Worm (Caenorhabditis elegans) whole organism, early embryonic: ENCODE results near the gene pcm-1.

Source experiments
- F13C5.2 ChIP-seq: sonication (generic microtip); optimal IDR thresholded peaks from 2 replicates; lab custom pipeline; 2017; ENCODE audit warnings: mild to moderate bottlenecking, missing genetic modification characterization, inconsistent platforms, missing compliant biosample characterization
- aly-1 ChIP-seq: sonication (generic microtip); optimal IDR thresholded peaks from 2 replicates; lab custom pipeline; 2016; ENCODE audit warnings: missing genetic modification characterization, missing compliant biosample characterization
- ama-1 ChIP-seq: fragments of 150-350 bp; optimal IDR thresholded peaks from 2 replicates; lab custom pipeline; 2014
- ceh-13 ChIP-seq: fragments of 200-800 bp; sonication (Bioruptor generic); optimal IDR thresholded peaks from 2 replicates; lab custom pipeline; 2018; ENCODE audit warnings: mild to moderate bottlenecking, missing genetic modification characterization, missing compliant biosample characterization
- ceh-36 ChIP-seq: sonication (generic microtip); optimal IDR thresholded peaks from 2 replicates; lab custom pipeline; 2016; ENCODE audit warnings: missing genetic modification characterization, inconsistent platforms, missing compliant biosample characterization
- flt-1 ChIP-seq: fragments of 200-800 bp; sonication (Bioruptor generic); IDR thresholded peaks from 2 replicates; pipeline ENCODE4 v1.3.6; 2022; ENCODE audit warnings: missing genetic modification characterization, missing compliant biosample characterization
- hmbx-1 ChIP-seq: sonication (generic microtip); optimal IDR thresholded peaks from 2 replicates; lab custom pipeline; 2016; ENCODE audit warnings: mild to moderate bottlenecking, missing genetic modification characterization, missing compliant biosample characterization
- hmg-4 ChIP-seq: fragments of 200-800 bp; sonication (Bioruptor generic); optimal IDR thresholded peaks from 2 replicates; lab custom pipeline; 2018; ENCODE audit warnings: mild to moderate bottlenecking, missing genetic modification characterization, missing compliant biosample characterization
- pes-1 ChIP-seq: fragments of 200-800 bp; sonication (Bioruptor generic); IDR thresholded peaks from 2 replicates; pipeline ENCODE4 v1.3.6; 2022; ENCODE audit warnings: missing genetic modification reagents, missing genetic modification characterization, missing compliant biosample characterization
- tbx-11 ChIP-seq: fragments of 200-800 bp; sonication (Bioruptor generic); IDR thresholded peaks from 2 replicates; pipeline ENCODE4 v1.3.6; 2022; ENCODE audit warnings: missing genetic modification characterization, missing compliant biosample characterization
- tbx-37 ChIP-seq: fragments of 200-800 bp; sonication (Bioruptor generic); conservative IDR thresholded peaks from 2 replicates; pipeline ENCODE4 v1.3.6; 2022; ENCODE audit warnings: missing genetic modification reagents, missing genetic modification characterization, missing compliant biosample characterization

DNA sequence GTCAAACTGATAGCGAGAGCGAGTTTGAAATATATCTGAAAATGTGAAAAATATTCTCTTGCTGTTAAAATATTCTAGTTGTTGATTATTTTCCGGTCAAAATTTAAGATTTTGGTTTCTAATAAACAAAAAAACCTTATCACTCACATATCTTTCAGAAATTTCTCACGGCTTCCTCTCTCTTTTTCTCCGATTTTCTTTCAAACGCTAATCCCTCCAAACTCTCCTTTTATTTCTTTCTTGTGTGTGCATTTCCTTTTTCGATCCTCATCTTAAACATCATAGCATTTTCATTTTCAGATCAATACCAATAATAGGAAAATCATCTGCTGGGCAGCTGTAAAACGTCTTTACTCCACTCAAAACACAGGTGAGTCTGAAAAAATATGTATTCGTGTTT is 39.6 kb upstream of the pcm-1 start, which contains the start of gene fos-1:
- TF ChIP-seq flt-1 (GFP tag; lab: Robert Waterston, UW) (no peak), aly-1 (tag; lab: Kevin White, UChicago) (no peak), tbx-11 (GFP tag; lab: Robert Waterston, UW) (no peak), ama-1 (lab: Kevin White, UChicago) (no peak), hmg-4 (GFP tag; lab: Kevin White, UChicago) (no peak), tbx-37 (GFP tag; lab: Robert Waterston, UW) (no peak), ceh-13 (GFP tag; lab: Kevin White, UChicago) (no peak), F13C5.2 (tag; lab: Kevin White, UChicago) (no peak), hmbx-1 (tag; lab: Kevin White, UChicago) (no peak), pes-1 (no peak), ceh-36 (tag; lab: Kevin White, UChicago) (no peak)
